Fruit fly (Drosophila melanogaster) S2 (cell line): Measurements from ENCODE around the gene nop5.

ENCODE experiments used
- CG8478 ChIP-seq: fragments of >200 bp; optimal IDR thresholded peaks from 2 replicates; lab custom pipeline; 2018
- CTCF ChIP-seq, 2 experiments: fragments of >200 bp; optimal IDR thresholded peaks; 2 replicates each; lab custom pipeline; 2018

DNA sequence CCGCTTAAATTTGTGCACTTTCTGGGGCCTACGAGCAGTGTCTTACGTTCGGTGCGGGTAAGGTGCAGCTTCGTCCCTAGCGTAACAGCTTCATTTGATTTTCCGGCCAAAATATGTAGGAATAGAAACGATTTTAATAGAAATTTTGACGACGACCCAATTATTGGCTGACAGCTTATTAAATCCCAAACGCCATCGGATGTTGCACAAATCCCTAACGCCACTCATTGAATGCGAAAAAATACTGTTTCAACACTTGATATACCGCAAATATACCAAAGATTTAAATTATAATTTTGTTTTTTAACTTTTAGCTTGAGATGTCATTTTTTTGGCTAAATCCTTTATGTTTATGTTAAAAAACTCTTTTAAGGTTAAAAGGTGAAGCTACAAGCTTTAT is 26.5 kb upstream of the nop5 start, which contains the start of gene Fgop2:
- TF ChIP-seq CG8478 (lab: Kevin White, UChicago) = no peak
- TF ChIP-seq CTCF (optimal IDR thresholded peaks at IDR 0.05; lab: Kevin White, UChicago) = no peak
